Fruit fly (Drosophila melanogaster) whole organism, wandering third instar larva: ENCODE results near the gene CG31089.

Source experiments
- Abd-B ChIP-seq: fragments of >200 bp; optimal IDR thresholded peaks from 2 replicates; lab custom pipeline; 2017; ENCODE audit warnings: missing biosample characterization, missing genetic modification characterization
- Dfd ChIP-seq: fragments of >200 bp; optimal IDR thresholded peaks from 2 replicates; lab custom pipeline; 2017; ENCODE audit warnings: missing biosample characterization, missing genetic modification characterization
- foxo ChIP-seq, 2 experiments: fragments of 200-800 bp; sonication (Bioruptor generic); optimal IDR thresholded peaks; 2 replicates in 1 of 2; 3 replicates in 1 of 2; lab custom pipeline; 2016 to 2017; ENCODE audit warnings: missing biosample characterization in 2 of 2, missing genetic modification characterization in 2 of 2
- lola ChIP-seq: fragments of >200 bp; optimal IDR thresholded peaks from 2 replicates; lab custom pipeline; 2017; ENCODE audit warnings: missing biosample characterization, missing genetic modification characterization
- psq ChIP-seq: fragments of 200-800 bp; sonication (Bioruptor generic); optimal IDR thresholded peaks from 3 replicates; lab custom pipeline; 2017; ENCODE audit warnings: missing biosample characterization, mild to moderate bottlenecking, missing genetic modification characterization, moderate library complexity
- sage ChIP-seq: fragments of 200-800 bp; sonication (Bioruptor generic); optimal IDR thresholded peaks from 2 replicates; lab custom pipeline; 2016; ENCODE audit warnings: missing biosample characterization, mild to moderate bottlenecking, missing genetic modification characterization

- TF ChIP-seq lola (no peak), psq (GFP tag; lab: Kevin White, UChicago) (no peak), Abd-B (GFP tag; lab: Kevin White, UChicago) (no peak), foxo (GFP tag; optimal IDR thresholded peaks at IDR 0.05; lab: Kevin White, UChicago) (no peak), sage (GFP tag; lab: Kevin White, UChicago) (no peak), Dfd (no peak)
Measured at dm6 chr3R:25906722-25907121, 4.3 kb downstream of the CG31089 start, which contains the start of gene kumpel.
